Fruit fly (Drosophila melanogaster): Measurements from ENCODE around the gene MRG15.

dm6 chr3R:15320747-15321085, 42.8 kb upstream of the MRG15 start, which contains the start of gene ear:
- TF ChIP-seq kay (GFP tag; ENCODE audit: borderline replicate concordance) (no peak), CG7045 (GFP tag; optimal IDR thresholded peaks at IDR 0.05) (no peak), bab1 (GFP tag; optimal IDR thresholded peaks at IDR 0.05) (no peak), Crg-1 (GFP tag; optimal IDR thresholded peaks at IDR 0.05) (no peak), Mnt (GFP tag; optimal IDR thresholded peaks at IDR 0.05) (no peak), Clk (GFP tag; optimal IDR thresholded peaks at IDR 0.05) (no peak), cnc (optimal IDR thresholded peaks at IDR 0.05) (no peak), Hr96 (GFP tag; optimal IDR thresholded peaks at IDR 0.05) (no peak)

Data from whole organism, adult.